Worm (Caenorhabditis elegans) whole organism, young adult: ENCODE measurements around the gene F01F1.11.
A peak's percentile ranks its signal among the peaks of the same experiment; 100 is the strongest.

Experiments used
- B0019.2 ChIP-seq: fragments of 200-800 bp; sonication (Bioruptor generic); conservative IDR thresholded peaks from 2 replicates; pipeline ENCODE4 v1.3.6; 2022; ENCODE audit warnings: missing genetic modification reagents, missing genetic modification characterization, missing compliant biosample characterization
- B0336.3 ChIP-seq: fragments of 200-800 bp; sonication (Bioruptor generic); IDR thresholded peaks from 2 replicates; pipeline ENCODE4 v1.3.6; 2022; ENCODE audit warnings: missing genetic modification characterization, missing compliant biosample characterization
- C06A6.2 ChIP-seq: fragments of 200-800 bp; sonication (Bioruptor generic); conservative IDR thresholded peaks from 2 replicates; pipeline ENCODE4 v1.3.6; 2022; ENCODE audit warnings: missing genetic modification characterization, missing compliant biosample characterization
- C17E4.6 ChIP-seq: fragments of 200-800 bp; sonication (Bioruptor generic); IDR thresholded peaks from 2 replicates; pipeline ENCODE4 v1.3.6; 2022; ENCODE audit warnings: missing genetic modification reagents, missing genetic modification characterization, missing compliant biosample characterization
- D2030.7 ChIP-seq: fragments of 200-800 bp; sonication (Bioruptor generic); IDR thresholded peaks from 2 replicates; pipeline ENCODE4 v1.3.6; 2022; ENCODE audit warnings: missing genetic modification reagents, missing genetic modification characterization, missing compliant biosample characterization
- F22D6.2 ChIP-seq: sonication (generic microtip); optimal IDR thresholded peaks from 2 replicates; lab custom pipeline; 2016; ENCODE audit warnings: mild to moderate bottlenecking, missing genetic modification characterization, missing compliant biosample characterization
- F49E8.2 ChIP-seq: sonication (generic microtip); optimal IDR thresholded peaks from 3 replicates; lab custom pipeline; 2017; ENCODE audit warnings: missing genetic modification characterization, mild to moderate bottlenecking, missing compliant biosample characterization, antibody characterized with exemption, moderate library complexity; ENCODE audit not compliant: insufficient read depth
- F55B11.4 ChIP-seq: sonication (generic microtip); optimal IDR thresholded peaks from 2 replicates; lab custom pipeline; 2016; ENCODE audit warnings: missing compliant biosample characterization, missing genetic modification characterization, borderline replicate concordance; ENCODE audit not compliant: insufficient read depth
- F57A8.1 ChIP-seq: fragments of 200-800 bp; sonication (Bioruptor generic); optimal IDR thresholded peaks from 2 replicates; lab custom pipeline; 2018; ENCODE audit warnings: mild to moderate bottlenecking, missing genetic modification characterization, moderate library complexity, missing compliant biosample characterization
- K11D2.4 ChIP-seq: fragments of 200-800 bp; sonication (Bioruptor generic); IDR thresholded peaks from 2 replicates; pipeline ENCODE4 v1.3.6; 2022; ENCODE audit warnings: missing genetic modification reagents, missing genetic modification characterization, missing compliant biosample characterization
- T26A5.8 ChIP-seq: sonication (generic microtip); optimal IDR thresholded peaks from 2 replicates; lab custom pipeline; 2016; ENCODE audit warnings: missing genetic modification characterization, missing compliant biosample characterization
- Y53F4B.3 ChIP-seq: fragments of 200-800 bp; sonication (Bioruptor generic); IDR thresholded peaks from 2 replicates; pipeline ENCODE4 v1.3.6; 2022; ENCODE audit warnings: missing genetic modification reagents, missing genetic modification characterization, missing compliant biosample characterization
- Y53G8AR.9 ChIP-seq: fragments of 200-800 bp; sonication (Bioruptor generic); conservative IDR thresholded peaks from 2 replicates; pipeline ENCODE4 v1.3.6; 2022; ENCODE audit warnings: missing genetic modification reagents, missing genetic modification characterization, missing compliant biosample characterization
- athp-1 ChIP-seq: sonication (generic microtip); optimal IDR thresholded peaks from 2 replicates; lab custom pipeline; 2017; ENCODE audit warnings: mild to moderate bottlenecking, missing genetic modification characterization, missing compliant biosample characterization
- attf-3 ChIP-seq: fragments of 200-800 bp; sonication (Bioruptor generic); conservative IDR thresholded peaks from 2 replicates; pipeline ENCODE4 v1.3.6; 2022; ENCODE audit warnings: missing genetic modification reagents, missing genetic modification characterization, missing compliant biosample characterization
- attf-5 ChIP-seq: fragments of 200-800 bp; sonication (Bioruptor generic); optimal IDR thresholded peaks from 2 replicates; lab custom pipeline; 2018; ENCODE audit warnings: mild to moderate bottlenecking, missing genetic modification characterization, missing compliant biosample characterization
- bed-2 ChIP-seq: fragments of 200-800 bp; sonication (Bioruptor generic); IDR thresholded peaks from 2 replicates; pipeline ENCODE4 v1.3.6; 2022; ENCODE audit warnings: missing genetic modification reagents, missing genetic modification characterization, missing compliant biosample characterization
- ccch-3 ChIP-seq: fragments of 200-800 bp; sonication (Bioruptor generic); optimal IDR thresholded peaks from 2 replicates; lab custom pipeline; 2018; ENCODE audit warnings: mild to moderate bottlenecking, missing genetic modification characterization, missing compliant biosample characterization
- cebp-1 ChIP-seq, 2 experiments: fragments of 200-800 bp in 1 of 2; sonication (Bioruptor generic) in 1 of 2; sonication (generic microtip) in 1 of 2; IDR thresholded peaks in 1 of 2; optimal IDR thresholded peaks in 1 of 2; 2 replicates each; pipeline versions ENCODE4 v1.3.6 to Lab custom; 2017 to 2022; ENCODE audit warnings: missing compliant biosample characterization in 2 of 2, missing genetic modification characterization in 2 of 2, mild to moderate bottlenecking in 1 of 2, missing genetic modification reagents in 1 of 2, moderate library complexity in 1 of 2
- ceh-40 ChIP-seq: fragments of 200-800 bp; sonication (Bioruptor generic); IDR thresholded peaks from 2 replicates; pipeline ENCODE4 v1.3.6; 2022; ENCODE audit warnings: missing genetic modification characterization, missing compliant biosample characterization
- ceh-79 ChIP-seq: sonication (generic microtip); optimal IDR thresholded peaks from 2 replicates; lab custom pipeline; 2017; ENCODE audit warnings: mild to moderate bottlenecking, missing genetic modification characterization, missing compliant biosample characterization
- ceh-91 ChIP-seq: fragments of 200-800 bp; sonication (Bioruptor generic); IDR thresholded peaks from 2 replicates; pipeline ENCODE4 v1.3.6; 2022; ENCODE audit warnings: missing genetic modification reagents, missing genetic modification characterization, missing compliant biosample characterization
- dox-1 ChIP-seq: fragments of 200-800 bp; sonication (Bioruptor generic); IDR thresholded peaks from 2 replicates; pipeline ENCODE4 v1.3.6; 2022; ENCODE audit warnings: missing genetic modification reagents, missing genetic modification characterization, missing compliant biosample characterization
- dpl-1 ChIP-seq: fragments of 150-350 bp; optimal IDR thresholded peaks from 2 replicates; lab custom pipeline; 2014; ENCODE audit warnings: missing biosample characterization, missing genetic modification reagents, missing genetic modification characterization
- egl-18 ChIP-seq: fragments of 200-800 bp; sonication (Bioruptor generic); IDR thresholded peaks from 2 replicates; pipeline ENCODE4 v1.3.6; 2022; ENCODE audit warnings: missing genetic modification reagents, missing genetic modification characterization, missing compliant biosample characterization
- hsf-1 ChIP-seq: fragments of 200-800 bp; sonication (Bioruptor generic); IDR thresholded peaks from 2 replicates; pipeline ENCODE4 v1.3.6; 2022; ENCODE audit warnings: missing genetic modification reagents, missing genetic modification characterization, missing compliant biosample characterization
- lin-35 ChIP-seq, 3 experiments: fragments of 150-350 bp in 2 of 3; sonication (generic microtip) in 1 of 3; optimal IDR thresholded peaks; 2 replicates each; lab custom pipeline; 2014 to 2018; ENCODE audit warnings: missing biosample characterization in 3 of 3, missing genetic modification characterization in 3 of 3, missing genetic modification reagents in 3 of 3
- lin-40 ChIP-seq: sonication (generic microtip); optimal IDR thresholded peaks from 2 replicates; lab custom pipeline; 2016; ENCODE audit warnings: missing genetic modification characterization, mild to moderate bottlenecking, missing compliant biosample characterization, missing genotype, missing genetic modification reagents
- lsl-1 ChIP-seq: fragments of 200-800 bp; sonication (Bioruptor generic); optimal IDR thresholded peaks from 2 replicates; lab custom pipeline; 2018; ENCODE audit warnings: mild to moderate bottlenecking, missing genetic modification characterization, moderate library complexity, missing compliant biosample characterization
- lsy-27 ChIP-seq: sonication (generic microtip); optimal IDR thresholded peaks from 2 replicates; lab custom pipeline; 2017; ENCODE audit warnings: missing genetic modification characterization, mild to moderate bottlenecking, missing compliant biosample characterization, antibody characterized with exemption, missing genotype, borderline replicate concordance; ENCODE audit not compliant: insufficient read depth
- madf-6 ChIP-seq: fragments of 200-800 bp; sonication (Bioruptor generic); IDR thresholded peaks from 2 replicates; pipeline ENCODE4 v1.3.6; 2022; ENCODE audit warnings: missing genetic modification reagents, missing genetic modification characterization, missing compliant biosample characterization
- madf-8 ChIP-seq: fragments of 200-800 bp; sonication (Bioruptor generic); conservative IDR thresholded peaks from 2 replicates; pipeline ENCODE4 v1.3.6; 2022; ENCODE audit warnings: missing genetic modification reagents, missing genetic modification characterization, missing compliant biosample characterization
- mes-4 ChIP-seq: sonication (generic microtip); optimal IDR thresholded peaks from 2 replicates; lab custom pipeline; 2016; ENCODE audit warnings: missing genotype, missing genetic modification characterization, missing compliant biosample characterization
- mxl-1 ChIP-seq: sonication (generic microtip); optimal IDR thresholded peaks from 2 replicates; lab custom pipeline; 2016; ENCODE audit warnings: missing genetic modification characterization, missing compliant biosample characterization
- nfya-2 ChIP-seq: fragments of 200-800 bp; sonication (Bioruptor generic); IDR thresholded peaks from 2 replicates; pipeline ENCODE4 v1.3.6; 2022; ENCODE audit warnings: missing genetic modification reagents, missing genetic modification characterization, missing compliant biosample characterization
- nfyb-1 ChIP-seq: fragments of 200-800 bp; sonication (Bioruptor generic); IDR thresholded peaks from 2 replicates; pipeline ENCODE4 v1.3.6; 2022; ENCODE audit warnings: missing genetic modification reagents, missing genetic modification characterization, missing compliant biosample characterization
- pbrm-1 ChIP-seq: fragments of 200-800 bp; sonication (Bioruptor generic); IDR thresholded peaks from 2 replicates; pipeline ENCODE4 v1.3.6; 2022; ENCODE audit warnings: missing genetic modification reagents, missing genetic modification characterization, missing compliant biosample characterization
- rec-8 ChIP-seq, 2 experiments: sonication (generic microtip); optimal IDR thresholded peaks; 2 replicates each; lab custom pipeline; 2016; ENCODE audit warnings: mild to moderate bottlenecking in 2 of 2, missing genetic modification characterization in 2 of 2, missing genetic modification reagents in 2 of 2, missing genotype in 2 of 2, missing biosample characterization in 1 of 2, missing compliant biosample characterization in 1 of 2, moderate library complexity in 1 of 2
- sea-2 ChIP-seq: fragments of 200-800 bp; sonication (Bioruptor generic); IDR thresholded peaks from 2 replicates; pipeline ENCODE4 v1.3.6; 2022; ENCODE audit warnings: missing genetic modification characterization, missing compliant biosample characterization
- tbx-9 ChIP-seq: sonication (generic microtip); optimal IDR thresholded peaks from 2 replicates; lab custom pipeline; 2016; ENCODE audit warnings: borderline replicate concordance, missing genetic modification characterization, inconsistent platforms, missing compliant biosample characterization
- tlf-1 ChIP-seq: fragments of 200-800 bp; sonication (Bioruptor generic); optimal IDR thresholded peaks from 2 replicates; lab custom pipeline; 2018; ENCODE audit warnings: mild to moderate bottlenecking, missing genetic modification characterization, missing compliant biosample characterization
- unc-130 ChIP-seq: sonication (generic microtip); optimal IDR thresholded peaks from 2 replicates; lab custom pipeline; 2016; ENCODE audit warnings: missing genetic modification reagents, missing genetic modification characterization, missing compliant biosample characterization
- ztf-18 ChIP-seq: sonication (generic microtip); optimal IDR thresholded peaks from 2 replicates; lab custom pipeline; 2016; ENCODE audit warnings: missing genotype, mild to moderate bottlenecking, missing genetic modification characterization, missing compliant biosample characterization
- ztf-22 ChIP-seq: fragments of 200-800 bp; sonication (Bioruptor generic); optimal IDR thresholded peaks from 2 replicates; lab custom pipeline; 2018; ENCODE audit warnings: mild to moderate bottlenecking, missing genetic modification characterization, moderate library complexity, missing compliant biosample characterization
- ztf-25 ChIP-seq: fragments of 200-800 bp; sonication (Bioruptor generic); IDR thresholded peaks from 2 replicates; pipeline ENCODE4 v1.3.6; 2022; ENCODE audit warnings: missing genetic modification reagents, missing genetic modification characterization, missing compliant biosample characterization
- ztf-28 ChIP-seq: fragments of 200-800 bp; sonication (Bioruptor generic); IDR thresholded peaks from 2 replicates; pipeline ENCODE4 v1.3.6; 2022; ENCODE audit warnings: missing genetic modification reagents, missing genetic modification characterization, missing compliant biosample characterization
- ztf-3 ChIP-seq: fragments of 200-800 bp; sonication (Bioruptor generic); optimal IDR thresholded peaks from 2 replicates; lab custom pipeline; 2018; ENCODE audit warnings: mild to moderate bottlenecking, missing genetic modification characterization, missing compliant biosample characterization

Gene F01F1.11

DNA sequence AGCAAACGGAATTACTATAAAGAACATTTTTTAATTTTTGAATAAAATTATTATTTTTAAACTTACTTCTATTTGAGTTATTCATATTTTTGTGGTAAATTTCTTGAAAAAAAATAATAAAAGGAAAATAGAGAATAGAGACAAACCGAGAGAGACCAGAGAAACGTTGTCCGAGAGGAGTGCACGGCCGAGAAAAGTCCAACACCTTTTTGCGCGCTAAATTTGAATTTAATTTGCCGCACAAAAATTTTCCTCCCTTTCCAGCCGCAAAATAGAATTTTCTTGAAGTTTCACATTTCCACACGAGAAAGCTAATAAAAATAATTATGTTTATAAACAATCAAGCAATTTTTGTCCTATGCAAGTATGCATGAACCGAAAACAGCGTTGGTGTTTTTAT, at the start of gene F01F1.11, which contains the start of gene F01F1.3:
F01F1.11 (minus strand) TSS at position 118 of the 400 bp plus-strand sequence.
F01F1.3 (plus strand) TSS at position 179 of the 400 bp plus-strand sequence.
- 0 out of 2 replicates have a peak, but pooled peaks have one; percentile 15 for TF ChIP-seq B0336.3
- no peak for TF ChIP-seq ztf-22
- peak; percentile 64; the same call in 1 of the 2 replicates for TF ChIP-seq dox-1 (GFP tag; lab: Robert Waterston, UW)
- peak; percentile 61 for TF ChIP-seq lsl-1 (GFP tag; lab: Kevin White, UChicago)
- peak; percentile 39 for TF ChIP-seq F22D6.2
- peak; percentile 69 for TF ChIP-seq D2030.7 (GFP tag; lab: Robert Waterston, UW)
- peak; percentile 54 for TF ChIP-seq ccch-3 (GFP tag; lab: Kevin White, UChicago)
- TF ChIP-seq attf-3 (GFP tag; lab: Robert Waterston, UW), result peak; percentile 69
- TF ChIP-seq attf-5 (GFP tag; lab: Kevin White, UChicago), result peak; percentile 5
- no peak for TF ChIP-seq T26A5.8 (tag; lab: Kevin White, UChicago)
- TF ChIP-seq F57A8.1, result no peak
- TF ChIP-seq ceh-40, result no peak
- TF ChIP-seq C17E4.6 (GFP tag; lab: Robert Waterston, UW), result 0 out of 2 replicates have a peak, but pooled peaks have one; percentile 28
- peak; percentile 81 for TF ChIP-seq dpl-1 (GFP tag; lab: Kevin White, UChicago)
- no peak for TF ChIP-seq mxl-1 (tag; lab: Kevin White, UChicago)
- no peak for TF ChIP-seq ztf-3 (GFP tag; lab: Kevin White, UChicago)
- TF ChIP-seq ztf-28, result peak; percentile 72; the same call in 1 of the 2 replicates
- peak; percentile 91 for TF ChIP-seq unc-130 (GFP tag; lab: Kevin White, UChicago)
- no peak for TF ChIP-seq sea-2 (GFP tag; lab: Robert Waterston, UW)
- TF ChIP-seq Y53G8AR.9, result no peak
- TF ChIP-seq pbrm-1 (GFP tag; lab: Robert Waterston, UW), result peak; percentile 57; the same call in 1 of the 2 replicates
- TF ChIP-seq F55B11.4 (tag; lab: Kevin White, UChicago), result no peak
- TF ChIP-seq ceh-91 (GFP tag; lab: Robert Waterston, UW), result peak; percentile 50; the same call in 1 of the 2 replicates
- TF ChIP-seq bed-2 (GFP tag; lab: Robert Waterston, UW), result peak; percentile 77; the same call in 1 of the 2 replicates
- TF ChIP-seq B0019.2 (GFP tag; lab: Robert Waterston, UW), result 0 out of 2 replicates have a peak, but pooled peaks have one; percentile 15
- no peak for TF ChIP-seq cebp-1 (GFP tag; IDR thresholded peaks at IDR 0.05; lab: Robert Waterston, UW)
- TF ChIP-seq cebp-1 (tag; optimal IDR thresholded peaks at IDR 0.05; lab: Kevin White, UChicago), result peak; percentile 37
- TF ChIP-seq F49E8.2 (tag; lab: Kevin White, UChicago), result peak; percentile 42
- peak in 2 of 3 experiments; percentile 56 to 93 for TF ChIP-seq lin-35 (GFP tag; optimal IDR thresholded peaks at IDR 0.05; lab: Kevin White, UChicago)
- TF ChIP-seq athp-1 (tag; lab: Kevin White, UChicago), result peak; percentile 6
- peak; percentile 23 to 31 for TF ChIP-seq rec-8 (tag; optimal IDR thresholded peaks at IDR 0.05; lab: Kevin White, UChicago)
- TF ChIP-seq C06A6.2 (GFP tag; lab: Robert Waterston, UW), result no peak
- no peak for TF ChIP-seq ztf-25 (GFP tag; lab: Robert Waterston, UW)
- peak; percentile 59 for TF ChIP-seq lin-40 (tag; lab: Kevin White, UChicago)
- TF ChIP-seq madf-6 (GFP tag; lab: Robert Waterston, UW), result peak; percentile 80
- TF ChIP-seq egl-18 (GFP tag; lab: Robert Waterston, UW), result no peak
- no peak for TF ChIP-seq Y53F4B.3 (GFP tag; lab: Robert Waterston, UW)
- peak; percentile 64; the same call in 1 of the 2 replicates for TF ChIP-seq nfyb-1 (GFP tag; lab: Robert Waterston, UW)
- peak; percentile 10 for TF ChIP-seq ztf-18 (tag; lab: Kevin White, UChicago)
- peak; percentile 9 for TF ChIP-seq tlf-1 (GFP tag; lab: Kevin White, UChicago)
- no peak for TF ChIP-seq hsf-1 (GFP tag; lab: Robert Waterston, UW)
- TF ChIP-seq K11D2.4 (GFP tag; lab: Robert Waterston, UW), result peak; percentile 57
- TF ChIP-seq madf-8 (GFP tag; lab: Robert Waterston, UW), result 0 out of 2 replicates have a peak, but pooled peaks have one; percentile 25
- no peak for TF ChIP-seq mes-4 (tag; lab: Kevin White, UChicago)
- no peak for TF ChIP-seq tbx-9
- no peak for TF ChIP-seq lsy-27 (tag; lab: Kevin White, UChicago)
- TF ChIP-seq nfya-2 (GFP tag; lab: Robert Waterston, UW), result no peak
- no peak for TF ChIP-seq ceh-79 (tag; lab: Kevin White, UChicago)
